Worm (Caenorhabditis elegans) whole organism, L4/young adult: Measurements from ENCODE around the gene F09C6.13.

Source experiments
- W03F9.2 ChIP-seq: fragments of 150-350 bp; optimal IDR thresholded peaks from 2 replicates; lab custom pipeline; 2014; ENCODE audit warnings: missing biosample characterization, missing genetic modification characterization
- him-1 ChIP-seq: sonication (generic microtip); optimal IDR thresholded peaks from 2 replicates; lab custom pipeline; 2016; ENCODE audit warnings: missing genotype, missing genetic modification reagents, missing genetic modification characterization, missing compliant biosample characterization

DNA sequence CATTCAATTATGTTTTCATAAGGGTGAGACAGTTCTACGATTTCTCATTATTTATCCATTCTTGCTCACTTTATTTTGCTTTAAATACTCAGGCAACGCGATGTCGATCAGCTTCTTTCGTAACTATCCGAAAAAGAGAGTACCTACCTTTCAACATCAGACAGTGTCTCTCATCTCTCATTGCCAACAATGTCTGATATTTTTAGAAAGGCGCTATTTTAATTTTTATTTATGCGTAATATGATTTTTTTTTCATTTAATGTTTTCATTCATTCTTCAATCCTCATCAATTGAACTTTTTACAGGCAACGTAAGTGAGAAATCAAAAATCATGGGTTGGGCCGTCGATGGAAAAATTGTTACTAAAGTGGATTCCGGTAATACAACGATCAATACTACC, at the start of gene F09C6.13:
- TF ChIP-seq W03F9.2 (tag; lab: Kevin White, UChicago) (no peak), him-1 (tag; lab: Kevin White, UChicago) (no peak)
